Fruit fly (Drosophila melanogaster): ENCODE data around the gene ham.

Gene ham

DNA sequence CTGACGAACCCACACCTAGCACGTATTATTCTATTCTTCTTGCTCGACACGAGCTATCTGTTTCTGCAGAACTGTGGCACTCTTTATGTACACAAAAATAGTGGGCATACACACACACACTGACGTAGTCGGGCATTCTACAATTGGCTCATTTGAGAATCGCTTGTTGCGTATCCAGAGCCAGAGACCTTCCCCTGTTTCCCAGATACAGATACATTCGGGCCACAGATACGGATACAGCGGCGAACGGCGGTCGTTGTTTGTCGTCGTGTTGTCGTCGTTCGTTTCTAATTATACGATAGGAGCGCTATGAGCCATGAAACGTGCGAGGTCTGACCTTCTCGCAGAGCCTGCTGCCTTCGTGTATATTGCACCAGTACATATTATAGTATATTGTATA is 55.5 kb downstream of the ham start:
- TF ChIP-seq CG8478 (optimal IDR thresholded peaks at IDR 0.05) (no peak), CTCF (optimal IDR thresholded peaks at IDR 0.05) (no peak)

DNA sequence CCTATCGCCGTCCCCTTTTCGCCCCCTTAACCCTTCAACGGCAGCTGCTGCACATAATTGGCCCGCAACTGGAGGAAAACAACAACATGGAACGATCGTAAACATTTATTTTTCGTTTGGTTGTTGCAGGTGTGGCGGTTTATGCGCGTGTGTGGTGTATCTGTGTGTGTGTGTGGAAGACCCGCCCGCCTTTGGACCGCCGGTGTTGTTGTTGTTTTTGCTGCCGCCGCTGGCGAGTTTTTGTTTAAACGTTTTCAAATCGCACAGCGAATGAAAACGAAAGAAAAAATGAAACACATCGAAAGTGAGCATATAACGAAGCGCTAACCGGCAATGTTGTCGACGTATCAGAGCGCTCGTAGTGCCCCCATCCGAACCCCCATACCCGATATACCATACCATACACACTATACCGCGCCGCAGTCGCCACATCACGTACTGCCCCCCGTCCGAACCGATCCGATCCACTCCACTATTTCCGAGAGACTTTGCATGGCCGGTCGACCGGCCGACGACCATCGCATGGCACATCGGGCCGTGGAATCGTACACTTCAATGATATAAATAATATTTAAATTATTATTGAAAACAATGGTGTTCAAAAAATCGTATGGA is 57.0 kb downstream of the ham start:
- no peak for TF ChIP-seq CTCF (optimal IDR thresholded peaks at IDR 0.05)
- no peak for TF ChIP-seq CG8478 (optimal IDR thresholded peaks at IDR 0.05)

DNA sequence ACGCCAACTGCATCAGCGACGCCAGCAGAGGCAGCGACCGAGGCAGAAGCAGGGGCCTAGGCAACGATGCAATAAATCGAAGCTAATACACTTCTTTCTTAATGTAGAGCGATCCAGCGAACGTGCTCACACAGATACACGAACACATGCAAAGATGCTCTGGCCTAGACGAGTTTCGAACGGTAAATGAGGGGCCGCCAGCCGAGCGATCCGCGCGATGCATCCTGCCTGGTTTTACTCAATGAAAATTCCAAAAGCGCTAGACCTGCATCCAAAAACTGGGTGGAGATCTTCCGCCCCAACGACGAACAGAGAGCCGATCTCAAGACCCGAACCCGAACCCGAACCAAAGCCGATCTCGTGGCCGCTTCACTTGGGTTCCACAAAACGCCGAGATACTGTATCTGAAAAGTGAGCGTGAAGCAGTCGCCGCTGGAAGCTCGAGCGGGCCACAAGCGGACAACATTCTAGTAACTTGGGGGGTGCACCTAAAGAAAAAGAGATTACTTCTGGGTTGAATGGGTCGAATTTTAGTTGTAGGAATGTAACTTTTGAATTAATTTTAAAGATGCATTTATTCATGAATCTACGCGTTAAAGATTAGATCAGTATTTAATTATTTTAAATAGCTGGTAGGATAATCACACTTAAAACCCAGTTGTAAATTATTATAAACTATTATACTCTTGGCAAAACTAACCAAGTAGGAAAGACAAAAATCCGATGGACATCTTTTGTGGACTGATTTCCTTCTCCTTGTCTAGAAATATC is 59.8 kb downstream of the ham start:
- TF ChIP-seq CG8478 (optimal IDR thresholded peaks at IDR 0.05) = no peak
- no peak for TF ChIP-seq CTCF (optimal IDR thresholded peaks at IDR 0.05)

DNA sequence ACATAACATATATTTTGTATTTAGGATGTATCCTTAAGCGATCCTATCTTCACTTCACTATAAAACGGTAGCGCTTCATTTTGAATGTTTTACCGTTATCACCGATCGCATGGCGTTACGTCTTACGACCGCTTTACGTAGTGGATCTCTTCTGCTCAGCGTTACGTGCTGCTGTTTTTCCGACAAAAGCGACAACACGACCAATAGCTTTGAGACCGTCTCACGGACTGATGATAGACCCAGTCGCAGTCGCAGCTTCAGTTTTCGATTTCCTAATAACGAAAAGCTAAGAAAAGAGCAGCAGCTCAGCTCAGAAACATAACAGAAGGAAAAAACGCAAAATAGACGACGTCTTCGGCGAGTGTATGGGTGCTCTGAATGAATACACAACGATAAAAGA is 60.4 kb downstream of the ham start, which contains the start of gene CG10348:
Gene CG10348 (minus strand): TSS at position 234 of the 400 bp plus-strand sequence.
- no peak for TF ChIP-seq CTCF (optimal IDR thresholded peaks at IDR 0.05)
- no peak for TF ChIP-seq CG8478 (optimal IDR thresholded peaks at IDR 0.05)

DNA sequence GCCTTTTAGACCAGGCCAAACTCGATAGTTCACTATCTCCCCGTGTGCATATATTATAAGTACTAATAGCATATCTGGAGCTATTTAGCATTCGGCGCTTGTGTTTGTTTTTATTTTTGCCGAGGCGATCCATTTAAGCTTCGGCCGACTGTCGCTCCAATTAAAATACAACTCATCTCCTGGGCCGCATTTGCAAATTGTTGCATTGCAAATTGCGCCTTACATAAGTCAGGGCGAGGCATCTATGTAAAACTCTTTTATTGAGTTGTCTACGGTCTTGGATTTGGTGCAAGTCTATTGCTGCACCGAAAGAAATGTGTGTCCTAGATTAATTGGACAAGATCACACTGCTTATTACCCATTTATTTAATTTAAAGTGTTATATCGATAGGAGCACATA is 64.7 kb downstream of the ham start:
- TF ChIP-seq CTCF (optimal IDR thresholded peaks at IDR 0.05) (no peak), CG8478 (optimal IDR thresholded peaks at IDR 0.05) (no peak)

DNA sequence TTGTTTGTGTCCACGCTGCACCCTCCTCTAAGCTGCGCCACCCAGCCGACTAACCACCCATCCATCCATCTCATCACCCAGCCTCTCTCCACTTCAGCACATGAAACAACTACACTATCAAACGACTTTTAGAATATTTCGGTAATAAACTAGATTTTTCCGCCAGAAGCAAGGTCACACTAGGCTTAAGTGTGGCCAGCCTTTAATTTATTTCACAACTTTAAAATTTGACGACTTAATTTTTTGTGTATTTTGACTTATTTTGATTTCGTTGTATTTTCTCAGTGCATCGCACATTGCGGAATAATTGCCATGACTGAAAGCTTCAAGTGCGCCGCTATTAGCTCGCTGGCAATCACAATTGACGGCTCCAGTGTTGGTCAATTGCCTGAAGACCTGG is 67.9 kb downstream of the ham start:
- TF ChIP-seq CTCF (optimal IDR thresholded peaks at IDR 0.05) = no peak
- TF ChIP-seq CG8478 (optimal IDR thresholded peaks at IDR 0.05) = no peak

DNA sequence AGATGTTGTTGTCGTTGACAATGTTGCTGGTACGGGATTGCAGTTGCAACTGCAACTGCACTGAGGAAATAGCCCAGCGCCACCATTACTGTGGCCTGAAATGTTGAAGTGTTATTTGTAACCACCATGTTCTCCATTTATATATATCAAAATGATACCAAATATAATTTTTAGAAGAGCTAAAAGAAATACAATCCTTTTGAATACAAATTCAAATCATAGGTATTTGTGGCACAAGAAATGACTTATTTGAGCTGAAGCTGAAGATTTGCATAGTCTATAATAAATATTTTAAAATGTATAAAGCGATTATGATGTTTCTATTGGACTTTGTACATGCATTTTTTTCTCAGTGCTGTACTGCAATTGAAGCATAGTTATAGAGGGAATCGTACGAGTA is 73.1 kb downstream of the ham start:
- TF ChIP-seq CG8478 (optimal IDR thresholded peaks at IDR 0.05) = no peak
- no peak for TF ChIP-seq CTCF (optimal IDR thresholded peaks at IDR 0.05)

DNA sequence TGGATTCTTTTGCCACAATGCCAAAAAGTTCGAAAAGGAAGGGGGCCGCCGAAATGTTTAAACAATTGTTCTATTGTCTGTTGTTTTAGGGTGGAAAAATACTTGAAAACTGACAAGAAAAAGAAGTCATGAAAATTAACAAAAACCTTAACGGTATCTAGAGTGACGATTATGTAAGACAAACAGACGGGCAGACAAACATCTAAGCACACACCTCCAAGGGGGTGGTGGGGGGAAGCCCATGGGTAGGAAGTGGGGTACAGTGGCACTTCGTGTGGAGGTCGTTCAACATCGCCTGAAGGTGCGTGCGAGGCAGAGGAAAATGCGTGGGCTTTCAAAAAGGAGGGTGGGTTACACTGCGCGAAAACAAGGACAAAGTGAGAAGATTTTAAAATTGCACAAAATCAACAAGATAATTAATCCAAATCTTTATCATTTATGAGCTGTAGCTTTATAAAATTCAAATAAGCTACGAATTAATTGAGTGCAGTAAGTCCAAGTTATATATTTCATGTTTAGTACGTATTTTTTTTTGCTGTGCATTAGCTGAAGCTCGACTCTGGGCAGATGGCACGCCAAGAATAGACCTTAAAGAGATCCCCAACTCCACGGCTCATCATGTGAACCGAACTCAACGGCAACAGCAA is 75.2 kb downstream of the ham start:
- TF ChIP-seq CG8478 (optimal IDR thresholded peaks at IDR 0.05) (no peak), CTCF (optimal IDR thresholded peaks at IDR 0.05) (no peak)

DNA sequence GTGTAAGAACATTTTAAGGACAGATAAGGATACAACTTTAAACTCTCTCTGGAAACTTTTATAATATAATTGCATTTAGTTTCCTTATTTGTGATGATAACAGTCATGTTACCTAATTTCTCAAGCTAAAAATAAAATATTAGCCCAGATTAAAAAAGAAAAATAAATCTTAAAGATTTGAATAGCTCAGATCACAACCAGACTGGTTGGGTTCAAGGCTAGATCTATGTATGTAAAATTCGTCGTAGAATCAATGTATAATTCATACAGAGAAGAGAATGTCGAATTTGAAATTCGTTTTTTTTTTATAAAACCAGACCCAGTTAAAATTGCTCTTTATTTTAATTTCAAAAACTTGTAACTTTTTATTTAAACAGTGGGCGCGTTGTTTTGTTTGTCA is 78.6 kb downstream of the ham start:
- no peak for TF ChIP-seq CG8478 (optimal IDR thresholded peaks at IDR 0.05)
- TF ChIP-seq CTCF (optimal IDR thresholded peaks at IDR 0.05) = peak in 1 of 2 experiments; percentile 63

DNA sequence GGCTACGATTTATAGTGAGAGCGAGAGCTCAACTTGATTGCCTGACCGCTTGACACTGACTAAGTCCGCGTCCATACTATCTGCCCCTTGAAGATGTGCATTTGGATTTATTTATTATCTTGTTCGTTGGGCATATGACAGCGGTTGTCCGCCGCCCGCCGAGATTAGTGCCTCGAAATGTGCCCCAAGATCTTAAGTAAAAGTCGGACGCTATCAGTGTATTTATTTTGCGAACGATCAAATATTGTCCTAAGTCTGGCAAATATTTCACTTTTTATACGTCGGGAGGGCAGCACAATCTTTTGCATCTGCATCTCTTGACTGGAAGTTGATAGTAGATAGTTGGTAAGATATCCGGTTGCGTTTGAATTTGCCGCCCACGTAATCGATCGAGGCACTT is 79.0 kb downstream of the ham start, which contains the start of gene Irk3:
Gene Irk3 (minus strand): TSS at position 63 of the 400 bp plus-strand sequence.
- no peak for TF ChIP-seq CTCF (optimal IDR thresholded peaks at IDR 0.05)
- no peak for TF ChIP-seq CG8478 (optimal IDR thresholded peaks at IDR 0.05)
